Worm (Caenorhabditis elegans) whole organism, late embryonic: ENCODE data around the gene Y82E9BL.3.

Source experiments
- ama-1 ChIP-seq: fragments of 150-350 bp; optimal IDR thresholded peaks from 2 replicates; lab custom pipeline; 2014
- ceh-18 ChIP-seq: sonication (generic microtip); optimal IDR thresholded peaks from 2 replicates; lab custom pipeline; 2016; ENCODE audit warnings: missing genetic modification characterization, missing compliant biosample characterization
- ceh-45 ChIP-seq: fragments of 200-800 bp; sonication (Bioruptor generic); IDR thresholded peaks from 2 replicates; pipeline ENCODE4 v1.3.6; 2022; ENCODE audit warnings: missing genetic modification reagents, missing genetic modification characterization, missing compliant biosample characterization
- ceh-9 ChIP-seq: sonication (generic microtip); optimal IDR thresholded peaks from 2 replicates; lab custom pipeline; 2016; ENCODE audit warnings: mild to moderate bottlenecking, missing genetic modification characterization, inconsistent platforms, missing compliant biosample characterization
- che-1 ChIP-seq: sonication (generic microtip); optimal IDR thresholded peaks from 2 replicates; lab custom pipeline; 2016; ENCODE audit warnings: mild to moderate bottlenecking, missing genetic modification characterization, missing compliant biosample characterization
- ets-4 ChIP-seq: sonication (generic microtip); optimal IDR thresholded peaks from 2 replicates; lab custom pipeline; 2016; ENCODE audit warnings: missing genetic modification characterization, missing compliant biosample characterization
- fkh-6 ChIP-seq: sonication (generic microtip); optimal IDR thresholded peaks from 2 replicates; lab custom pipeline; 2016; ENCODE audit warnings: missing genetic modification characterization, missing compliant biosample characterization
- hlh-6 ChIP-seq: sonication (generic microtip); optimal IDR thresholded peaks from 2 replicates; lab custom pipeline; 2016; ENCODE audit warnings: missing genotype, missing genetic modification characterization, missing compliant biosample characterization
- nfya-1 ChIP-seq: sonication (generic microtip); optimal IDR thresholded peaks from 2 replicates; lab custom pipeline; 2017; ENCODE audit warnings: missing genetic modification characterization, mild to moderate bottlenecking, missing compliant biosample characterization, antibody characterized with exemption, moderate library complexity
- pqm-1 ChIP-seq: sonication (generic microtip); optimal IDR thresholded peaks from 2 replicates; lab custom pipeline; 2016; ENCODE audit warnings: missing genetic modification characterization, missing compliant biosample characterization
- sox-4 ChIP-seq: sonication (generic microtip); optimal IDR thresholded peaks from 2 replicates; lab custom pipeline; 2017; ENCODE audit warnings: mild to moderate bottlenecking, missing genetic modification characterization, inconsistent platforms, missing compliant biosample characterization
- syd-9 ChIP-seq: sonication (generic microtip); optimal IDR thresholded peaks from 2 replicates; lab custom pipeline; 2016; ENCODE audit warnings: mild to moderate bottlenecking, missing genetic modification characterization, moderate library complexity, missing compliant biosample characterization

ce11 chrIII:1303414-1303813 is 47.2 kb downstream of the Y82E9BL.3 start, which contains the start of gene fbxa-75:
- TF ChIP-seq sox-4 (tag; lab: Kevin White, UChicago) (no peak), ama-1 (lab: Kevin White, UChicago) (no peak), ets-4 (no peak), syd-9 (tag; lab: Kevin White, UChicago) (no peak), ceh-18 (no peak), hlh-6 (tag; lab: Kevin White, UChicago) (no peak), pqm-1 (tag; lab: Kevin White, UChicago) (no peak), ceh-45 (GFP tag; lab: Robert Waterston, UW) (no peak), nfya-1 (tag; lab: Kevin White, UChicago) (no peak), fkh-6 (tag; lab: Kevin White, UChicago) (no peak), ceh-9 (tag; lab: Kevin White, UChicago) (no peak), che-1 (no peak)
